Worm (Caenorhabditis elegans) whole organism, dauer: ENCODE measurements around the gene vamp-8.

Experiments
- unc-62 ChIP-seq: sonication (generic microtip); optimal IDR thresholded peaks from 2 replicates; lab custom pipeline; 2017; ENCODE audit warnings: missing biosample characterization, missing genetic modification reagents, missing genetic modification characterization

The vamp-8 gene

ce11 chrIV:13876565-13877153 lies 11.7 kb upstream of the vamp-8 start, which contains the start of gene prdh-1:
Gene prdh-1 (minus strand): TSS chrIV:13876615.
- no peak for TF ChIP-seq unc-62 (GFP tag; lab: Kevin White, UChicago)

- TF ChIP-seq unc-62 (GFP tag; lab: Kevin White, UChicago): no peak
Observed at ce11 chrIV:13870085-13870484, 5.1 kb upstream of the vamp-8 start.

DNA sequence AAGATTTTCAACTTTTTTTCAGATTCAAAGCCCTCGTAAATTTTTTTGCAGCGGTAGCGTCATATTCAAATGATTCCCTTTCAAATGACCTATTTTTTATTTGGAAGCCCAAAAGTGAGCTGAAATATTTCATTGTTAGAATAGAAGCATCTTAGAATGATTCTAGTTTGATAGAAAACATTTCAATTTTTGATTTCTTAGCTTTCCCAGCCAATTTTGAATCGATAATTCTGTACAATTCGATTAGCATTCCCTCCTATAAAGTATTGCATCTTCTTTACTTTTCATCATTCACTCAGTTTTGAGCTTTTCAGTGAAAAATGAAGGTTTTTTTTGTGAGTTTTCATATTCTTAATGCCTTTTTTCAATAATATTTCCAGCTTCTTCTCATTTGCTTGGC lies 1.8 kb upstream of the vamp-8 start, which contains the start of gene B0513.90:
B0513.90 (plus strand) TSS at position 301 of the 400 bp plus-strand sequence.
- no peak for TF ChIP-seq unc-62 (GFP tag; lab: Kevin White, UChicago)

DNA sequence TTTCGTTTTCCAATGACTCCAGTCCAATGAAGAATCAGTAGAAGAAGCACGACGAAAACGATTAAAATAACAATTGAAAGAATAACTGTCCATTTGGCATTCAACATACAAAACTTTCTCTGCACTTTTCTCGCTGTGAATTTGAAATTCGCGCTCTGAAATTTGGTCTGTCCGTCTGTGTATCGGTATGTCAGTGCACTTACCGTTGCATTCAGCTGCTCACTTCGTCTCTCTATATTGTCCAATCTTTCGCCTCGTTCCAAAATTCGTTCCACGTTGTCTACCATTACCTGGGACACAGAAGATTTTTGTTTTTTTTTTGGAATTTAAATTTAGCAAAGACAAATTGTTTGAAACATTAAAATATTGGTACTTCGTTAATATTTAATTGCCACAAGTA lies 4.5 kb downstream of the vamp-8 start:
- TF ChIP-seq unc-62 (GFP tag; lab: Kevin White, UChicago): no peak

ce11 chrIV:13838296-13838695 lies 26.7 kb downstream of the vamp-8 start:
- TF ChIP-seq unc-62 (GFP tag; lab: Kevin White, UChicago): no peak

DNA sequence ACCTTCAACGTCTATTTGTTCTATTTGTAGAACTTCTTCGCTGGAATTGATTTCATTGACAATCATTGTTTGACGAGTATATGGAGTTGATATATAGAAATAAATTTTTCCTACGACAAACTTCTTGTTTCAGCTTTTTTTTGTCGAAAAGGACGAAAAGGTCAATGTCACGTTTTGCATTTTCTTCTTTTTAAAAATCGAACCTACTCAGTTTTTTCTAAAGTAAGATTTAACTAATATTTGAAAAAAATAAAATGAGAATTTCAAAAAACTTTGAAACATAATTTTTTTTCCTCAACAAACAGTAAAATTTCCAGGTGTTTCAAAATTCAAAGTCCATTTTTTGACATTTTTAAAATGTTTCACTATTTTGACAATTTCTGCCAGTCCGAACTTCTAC lies 28.7 kb downstream of the vamp-8 start, which contains the start of gene H08M01.1:
H08M01.1 (minus strand) TSS at position 101 of the 400 bp plus-strand sequence.
- no peak for TF ChIP-seq unc-62 (GFP tag; lab: Kevin White, UChicago)

- TF ChIP-seq unc-62 (GFP tag; lab: Kevin White, UChicago): no peak
Observed at ce11 chrIV:13834394-13835129, 30.4 kb downstream of the vamp-8 start.

DNA sequence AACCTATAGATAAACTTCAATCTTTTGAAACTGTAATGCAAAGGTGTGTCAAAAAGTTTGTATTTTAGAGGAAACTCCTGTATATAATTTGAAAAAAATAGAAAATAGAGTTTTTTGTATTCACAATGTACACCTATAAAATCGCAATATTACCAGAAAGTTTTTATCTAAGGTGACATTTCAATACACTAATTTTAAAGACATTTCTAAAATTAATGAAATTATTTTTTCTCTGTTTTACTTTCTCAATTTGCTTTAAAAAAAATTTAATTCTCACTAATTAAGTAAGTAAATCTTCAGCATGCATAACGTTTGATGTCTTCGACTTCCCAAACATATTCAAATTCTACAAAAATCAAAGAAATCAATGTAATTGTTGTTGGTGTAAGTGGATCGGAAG lies 37.4 kb downstream of the vamp-8 start, which contains the start of gene rga-5:
rga-5 (plus strand) TSS at position 301 of the 400 bp plus-strand sequence.
- TF ChIP-seq unc-62 (GFP tag; lab: Kevin White, UChicago): no peak

- TF ChIP-seq unc-62 (GFP tag; lab: Kevin White, UChicago): no peak
Observed at ce11 chrIV:13826363-13826762, 38.6 kb downstream of the vamp-8 start.

DNA sequence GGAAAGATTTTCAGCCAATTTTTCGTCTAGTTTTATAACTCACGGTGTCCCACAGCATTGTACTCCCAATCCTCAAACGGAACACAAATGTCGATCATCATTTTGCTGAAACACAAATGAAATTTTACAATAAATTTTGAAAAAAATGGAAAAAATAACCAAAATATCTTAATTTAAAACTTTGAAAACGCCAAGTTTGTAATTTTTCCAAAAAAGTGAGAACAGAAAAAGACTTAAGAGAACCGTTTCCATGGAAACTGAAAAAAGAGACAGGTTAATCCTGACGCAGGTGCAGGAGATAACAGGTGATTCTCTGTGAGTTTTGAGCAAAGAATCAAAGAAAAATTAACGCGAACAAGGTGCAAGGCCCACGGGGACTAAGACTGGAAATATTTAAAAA lies 44.1 kb downstream of the vamp-8 start, which contains the start of gene Y45F10D.15:
Y45F10D.15 (minus strand) TSS at position 101 of the 400 bp plus-strand sequence.
- no peak for TF ChIP-seq unc-62 (GFP tag; lab: Kevin White, UChicago)
